Fruit fly (Drosophila melanogaster) whole organism, prepupa: ENCODE measurements around the gene CG1571.
A peak's percentile ranks its signal among the peaks of the same experiment; 100 is the strongest.

Experiments
- Blimp-1 ChIP-seq: fragments of 200-800 bp; sonication (Bioruptor generic); optimal IDR thresholded peaks from 3 replicates; lab custom pipeline; 2017; ENCODE audit warnings: missing biosample characterization, missing genetic modification characterization, mild to moderate bottlenecking, moderate library complexity, missing genetic modification reagents
- CG10631 ChIP-seq: fragments of 200-800 bp; sonication (Bioruptor generic); optimal IDR thresholded peaks from 2 replicates; lab custom pipeline; 2016; ENCODE audit warnings: missing biosample characterization, missing genetic modification characterization
- CG11902 ChIP-seq: fragments of 200-800 bp; sonication (Bioruptor generic); optimal IDR thresholded peaks from 3 replicates; lab custom pipeline; 2016; ENCODE audit warnings: missing biosample characterization, missing genetic modification characterization
- CG1621 ChIP-seq: fragments of 200-800 bp; sonication (Bioruptor generic); optimal IDR thresholded peaks from 3 replicates; lab custom pipeline; 2018; ENCODE audit warnings: missing biosample characterization, mild to moderate bottlenecking, missing genetic modification characterization
- CG3032 ChIP-seq: fragments of 200-800 bp; optimal IDR thresholded peaks from 2 replicates; lab custom pipeline; 2019; ENCODE audit warnings: missing biosample characterization, mild to moderate bottlenecking, missing genetic modification characterization, moderate library complexity
- CG32006 ChIP-seq: fragments of 200-800 bp; sonication (Bioruptor generic); optimal IDR thresholded peaks from 3 replicates; lab custom pipeline; 2017; ENCODE audit warnings: missing biosample characterization, mild to moderate bottlenecking, missing genetic modification characterization
- CG34406 ChIP-seq: fragments of 200-800 bp; sonication (Bioruptor generic); optimal IDR thresholded peaks from 3 replicates; lab custom pipeline; 2016; ENCODE audit warnings: missing biosample characterization, missing genetic modification characterization
- CG3919 ChIP-seq: fragments of 200-800 bp; sonication (Bioruptor generic); optimal IDR thresholded peaks from 3 replicates; lab custom pipeline; 2016; ENCODE audit warnings: missing biosample characterization, missing genetic modification characterization
- CG4318 ChIP-seq: fragments of 200-800 bp; sonication (Bioruptor generic); optimal IDR thresholded peaks from 3 replicates; lab custom pipeline; 2017; ENCODE audit warnings: missing biosample characterization, mild to moderate bottlenecking, missing genetic modification characterization
- CG6163 ChIP-seq: fragments of 200-800 bp; sonication (Bioruptor generic); IDR thresholded peaks from 3 replicates; pipeline ENCODE4 v1.3.6; 2022; ENCODE audit warnings: missing biosample characterization, missing genetic modification characterization
- CG6276 ChIP-seq: fragments of 200-800 bp; sonication (Bioruptor generic); optimal IDR thresholded peaks from 2 replicates; lab custom pipeline; 2017; ENCODE audit warnings: missing biosample characterization, mild to moderate bottlenecking, missing genetic modification characterization
- CG6792 ChIP-seq: fragments of 200-800 bp; sonication (Bioruptor generic); optimal IDR thresholded peaks from 3 replicates; lab custom pipeline; 2016; ENCODE audit warnings: missing biosample characterization, missing genetic modification characterization
- CG6808 ChIP-seq: fragments of 200-800 bp; sonication (Bioruptor generic); optimal IDR thresholded peaks from 3 replicates; lab custom pipeline; 2017; ENCODE audit warnings: missing biosample characterization, missing genetic modification characterization, mild to moderate bottlenecking, moderate library complexity, missing genetic modification reagents
- CG6854 ChIP-seq: fragments of 200-800 bp; sonication (Bioruptor generic); optimal IDR thresholded peaks from 2 replicates; lab custom pipeline; 2017; ENCODE audit warnings: missing biosample characterization, mild to moderate bottlenecking, missing genetic modification characterization
- CG8119 ChIP-seq: fragments of 200-800 bp; sonication (Bioruptor generic); IDR thresholded peaks from 3 replicates; pipeline ENCODE4 v1.3.6; 2022; ENCODE audit warnings: missing biosample characterization, missing genetic modification characterization
- CG8632 ChIP-seq: fragments of 200-800 bp; sonication (Bioruptor generic); optimal IDR thresholded peaks from 3 replicates; lab custom pipeline; 2016; ENCODE audit warnings: missing biosample characterization, missing genetic modification characterization
- Eip78C ChIP-seq: fragments of 200-800 bp; sonication (Bioruptor generic); peaks from one replicate; lab custom pipeline; 2016; ENCODE audit warnings: missing biosample characterization, missing genetic modification characterization
- Eip93F ChIP-seq: fragments of 200-800 bp; sonication (Bioruptor generic); optimal IDR thresholded peaks from 2 replicates; lab custom pipeline; 2016; ENCODE audit warnings: missing biosample characterization, mild to moderate bottlenecking, missing genetic modification characterization
- Ets96B ChIP-seq: fragments of 200-800 bp; optimal IDR thresholded peaks from 2 replicates; lab custom pipeline; 2019; ENCODE audit warnings: missing biosample characterization, mild to moderate bottlenecking, missing genetic modification characterization, moderate library complexity
- Gug ChIP-seq: fragments of 200-800 bp; sonication (Bioruptor generic); IDR thresholded peaks from 2 replicates; pipeline ENCODE4 v1.3.6; 2022; ENCODE audit warnings: missing biosample characterization, missing genetic modification characterization
- Hr38 ChIP-seq: sonication (Bioruptor generic); optimal IDR thresholded peaks from 2 replicates; lab custom pipeline; 2016; ENCODE audit warnings: missing biosample characterization, missing genetic modification characterization
- Met ChIP-seq: fragments of 200-800 bp; sonication (Bioruptor generic); optimal IDR thresholded peaks from 3 replicates; lab custom pipeline; 2016; ENCODE audit warnings: missing biosample characterization, missing genetic modification characterization
- OdsH ChIP-seq: fragments of 200-800 bp; sonication (Bioruptor generic); optimal IDR thresholded peaks from 3 replicates; lab custom pipeline; 2016; ENCODE audit warnings: missing biosample characterization, missing genetic modification characterization
- Smox ChIP-seq: fragments of 200-800 bp; sonication (Bioruptor generic); optimal IDR thresholded peaks from 3 replicates; lab custom pipeline; 2016; ENCODE audit warnings: missing biosample characterization, missing genetic modification characterization
- Sox14 ChIP-seq: fragments of 200-800 bp; sonication (Bioruptor generic); optimal IDR thresholded peaks from 3 replicates; lab custom pipeline; 2016; ENCODE audit warnings: missing biosample characterization, missing genetic modification characterization
- Sox15 ChIP-seq: fragments of 200-800 bp; sonication (Bioruptor generic); optimal IDR thresholded peaks from 3 replicates; lab custom pipeline; 2016; ENCODE audit warnings: missing biosample characterization, missing genetic modification characterization
- achi ChIP-seq: fragments of 200-800 bp; sonication (Bioruptor generic); optimal IDR thresholded peaks from 3 replicates; lab custom pipeline; 2016; ENCODE audit warnings: missing biosample characterization, missing genetic modification characterization
- cyc ChIP-seq: fragments of 200-800 bp; sonication (Bioruptor generic); optimal IDR thresholded peaks from 3 replicates; lab custom pipeline; 2016; ENCODE audit warnings: missing biosample characterization, missing genetic modification characterization
- dac ChIP-seq: fragments of 200-800 bp; sonication (Bioruptor generic); optimal IDR thresholded peaks from 2 replicates; lab custom pipeline; 2017; ENCODE audit warnings: missing biosample characterization, mild to moderate bottlenecking, missing genetic modification characterization
- dsx ChIP-seq: fragments of 200-800 bp; optimal IDR thresholded peaks from 3 replicates; lab custom pipeline; 2019; ENCODE audit warnings: missing biosample characterization, mild to moderate bottlenecking, missing genetic modification characterization, moderate library complexity; ENCODE audit not compliant: poor library complexity, severe bottlenecking
- eg ChIP-seq: fragments of 200-800 bp; sonication (Bioruptor generic); IDR thresholded peaks from 3 replicates; pipeline ENCODE4 v1.3.6; 2022; ENCODE audit warnings: missing biosample characterization, missing genetic modification characterization
- esn ChIP-seq: fragments of 200-800 bp; sonication (Bioruptor generic); optimal IDR thresholded peaks from 2 replicates; lab custom pipeline; 2016; ENCODE audit warnings: missing biosample characterization, mild to moderate bottlenecking, missing genetic modification characterization, moderate library complexity
- fd85E ChIP-seq: fragments of 200-800 bp; sonication (Bioruptor generic); optimal IDR thresholded peaks from 3 replicates; lab custom pipeline; 2016; ENCODE audit warnings: missing biosample characterization, missing genetic modification characterization
- lz ChIP-seq: fragments of 200-800 bp; sonication (Bioruptor generic); optimal IDR thresholded peaks from 3 replicates; lab custom pipeline; 2016; ENCODE audit warnings: missing biosample characterization, missing genetic modification characterization
- net ChIP-seq: fragments of 200-800 bp; sonication (Bioruptor generic); optimal IDR thresholded peaks from 3 replicates; lab custom pipeline; 2016; ENCODE audit warnings: missing biosample characterization, missing genetic modification characterization
- pdm3 ChIP-seq: fragments of 200-800 bp; sonication (Bioruptor generic); optimal IDR thresholded peaks from 3 replicates; lab custom pipeline; 2016; ENCODE audit warnings: missing biosample characterization, missing genetic modification characterization
- spab ChIP-seq: fragments of 200-800 bp; sonication (Bioruptor generic); optimal IDR thresholded peaks from 2 replicates; lab custom pipeline; 2017; ENCODE audit warnings: missing biosample characterization, mild to moderate bottlenecking, missing genetic modification characterization, missing genetic modification reagents
- svp ChIP-seq: fragments of 200-800 bp; sonication (Bioruptor generic); peaks from one replicate; lab custom pipeline; 2016; ENCODE audit warnings: missing biosample characterization, missing genetic modification characterization
- topi ChIP-seq: fragments of 200-800 bp; sonication (Bioruptor generic); optimal IDR thresholded peaks from 3 replicates; lab custom pipeline; 2016; ENCODE audit warnings: missing biosample characterization, missing genetic modification characterization
- vri ChIP-seq: fragments of 200-800 bp; sonication (Bioruptor generic); optimal IDR thresholded peaks from 3 replicates; lab custom pipeline; 2016; ENCODE audit warnings: missing biosample characterization, mild to moderate bottlenecking, missing genetic modification characterization

CG1571 gene

DNA sequence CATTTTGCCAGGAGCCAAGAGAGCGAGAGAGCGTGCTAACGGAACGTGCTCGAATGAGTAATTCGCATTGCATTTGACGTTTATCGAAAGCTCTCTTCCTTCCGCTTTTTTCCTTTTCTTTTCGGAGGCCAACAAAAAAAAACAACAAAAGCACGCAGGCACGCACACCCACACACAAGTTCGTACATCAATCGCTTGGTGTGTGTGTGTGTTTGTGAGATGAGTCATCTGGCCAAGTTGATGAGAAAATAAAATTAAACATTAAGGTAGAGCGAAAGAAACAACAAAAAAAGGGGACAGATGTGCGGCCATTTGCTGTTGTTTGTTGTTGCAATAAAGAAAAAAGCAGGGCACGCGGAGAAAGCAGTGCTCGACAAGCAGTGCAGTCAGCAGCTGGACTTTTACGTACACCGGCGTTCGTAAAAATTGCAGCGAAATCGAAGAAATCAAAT, 12.4 kb upstream of the CG1571 start (continued):
- TF ChIP-seq Hr38 (GFP tag; lab: Kevin White, UChicago) (no peak), CG11902 (GFP tag; lab: Kevin White, UChicago) (no peak), CG34406 (GFP tag; lab: Kevin White, UChicago) (peak; percentile 58), dac (GFP tag; lab: Kevin White, UChicago) (peak; percentile 43), CG6792 (GFP tag; lab: Kevin White, UChicago) (peak; percentile 32), achi (peak; percentile 72), Smox (GFP tag; lab: Kevin White, UChicago) (no peak), Met (GFP tag; lab: Kevin White, UChicago) (no peak), Eip93F (GFP tag; lab: Kevin White, UChicago) (peak; percentile 42), CG8632 (GFP tag; lab: Kevin White, UChicago) (peak; percentile 48), Eip78C (GFP tag; lab: Kevin White, UChicago) (peak; percentile 84), CG1621 (tag; lab: Kevin White, UChicago) (peak; percentile 45), cyc (no peak), Blimp-1 (GFP tag; lab: Kevin White, UChicago) (peak; percentile 64), esn (GFP tag; lab: Kevin White, UChicago) (peak; percentile 20), spab (GFP tag; lab: Kevin White, UChicago) (peak; percentile 63), Gug (0 out of 2 replicates have a peak, but pooled peaks have one; percentile 25), Sox14 (GFP tag; lab: Kevin White, UChicago) (peak; percentile 59), Ets96B (tag; lab: Kevin White, UChicago) (peak; percentile 11), topi (GFP tag; lab: Kevin White, UChicago) (peak; percentile 41), lz (no peak), CG4318 (no peak), CG6808 (GFP tag; lab: Kevin White, UChicago) (peak; percentile 81), fd85E (GFP tag; lab: Kevin White, UChicago) (no peak), CG6163 (peak; percentile 84), eg (GFP tag; lab: Robert Waterston, UW) (peak; percentile 88), CG6276 (GFP tag; lab: Kevin White, UChicago) (peak; percentile 62), vri (peak; percentile 80), dsx (GFP tag; lab: Kevin White, UChicago) (no peak)

DNA sequence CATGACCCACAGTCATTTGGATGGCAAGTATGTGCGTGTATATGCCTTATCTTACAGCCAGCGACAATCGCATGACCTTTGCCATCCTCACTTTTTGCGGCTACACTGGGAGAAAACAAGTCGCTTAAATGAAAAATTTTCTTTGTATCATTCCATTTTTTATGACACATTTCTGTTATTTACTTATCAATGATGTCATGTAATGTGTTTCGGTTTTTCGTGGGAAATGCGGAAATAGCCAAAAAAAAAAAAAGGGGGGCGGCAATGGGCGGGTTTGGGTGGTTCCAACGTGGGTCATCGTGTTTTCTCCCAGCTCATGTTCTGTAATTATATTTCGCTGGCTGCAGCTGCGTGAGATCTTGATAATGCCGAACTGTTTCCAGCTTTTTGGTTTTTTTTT, 4.5 kb downstream of the CG1571 start:
- TF ChIP-seq eg (GFP tag; lab: Robert Waterston, UW) = no peak
- no peak for TF ChIP-seq Smox (GFP tag; lab: Kevin White, UChicago)
- TF ChIP-seq svp (GFP tag; lab: Kevin White, UChicago) = peak; percentile 99
- TF ChIP-seq esn (GFP tag; lab: Kevin White, UChicago) = peak; percentile 6

DNA sequence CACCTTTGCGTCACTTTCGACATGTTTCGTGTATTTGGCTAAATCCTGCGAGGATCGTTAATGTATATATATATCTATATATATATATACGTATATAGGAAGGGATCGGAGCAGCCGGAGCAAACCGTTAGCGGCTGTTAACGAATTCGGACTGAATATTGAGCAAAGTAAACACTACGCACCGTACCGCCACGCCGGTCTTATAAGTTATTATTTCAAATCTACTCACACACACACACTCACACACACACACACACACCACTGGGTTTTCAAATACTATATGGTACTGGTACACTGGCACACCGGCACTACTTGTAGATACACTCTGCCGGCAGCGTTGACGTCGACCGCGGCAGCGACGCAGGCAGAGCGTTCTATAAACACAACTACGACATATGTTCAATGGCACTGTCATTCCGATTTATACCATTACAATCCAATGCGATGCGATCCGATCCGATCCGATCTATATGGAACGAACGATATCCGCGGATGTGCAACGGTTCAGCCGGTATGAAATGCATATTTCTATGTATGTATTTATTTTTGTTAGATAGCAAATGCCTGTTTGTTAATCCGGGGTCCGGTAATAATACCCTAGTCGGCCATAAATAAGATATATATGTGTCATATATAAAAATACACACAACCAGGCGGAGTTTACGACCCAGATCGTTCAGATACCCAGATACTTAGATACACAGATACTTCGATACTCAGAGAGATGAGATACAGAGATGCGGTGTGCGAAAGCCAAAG, 5.9 kb downstream of the CG1571 start, which contains the start of gene Ldsdh1:
Gene Ldsdh1 (minus strand): TSS at position 179 of the 759 bp plus-strand sequence.
- TF ChIP-seq Eip78C (GFP tag; lab: Kevin White, UChicago) = peak; percentile 1
- TF ChIP-seq fd85E (GFP tag; lab: Kevin White, UChicago) = no peak
- peak; percentile 28 for TF ChIP-seq svp (GFP tag; lab: Kevin White, UChicago)

DNA sequence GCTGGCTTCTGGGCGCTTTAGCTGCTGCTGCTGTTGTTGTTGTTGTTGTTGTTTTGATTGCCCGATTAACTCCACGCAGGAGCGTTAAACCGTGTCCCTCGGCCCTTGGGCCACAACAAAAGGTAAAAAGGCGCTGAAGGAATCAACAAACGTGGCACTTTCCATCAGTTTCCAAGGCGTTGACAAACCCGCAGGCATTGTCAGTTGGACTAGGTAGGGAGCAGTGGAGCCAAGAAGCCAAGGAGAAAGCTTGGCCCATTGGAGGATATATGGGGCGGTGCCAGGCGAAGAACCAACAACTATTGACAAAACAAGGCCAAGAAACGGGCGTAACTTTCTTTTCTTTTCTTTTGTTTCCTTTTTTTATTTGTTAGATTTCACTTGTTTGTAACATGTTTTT, 11.4 kb downstream of the CG1571 start, which contains the start of gene CG2256:
Gene CG2256 (minus strand): TSS at position 101 of the 400 bp plus-strand sequence.
- no peak for TF ChIP-seq net (GFP tag; lab: Kevin White, UChicago)
- TF ChIP-seq CG6792 (GFP tag; lab: Kevin White, UChicago) = no peak
- no peak for TF ChIP-seq CG3919 (GFP tag; lab: Kevin White, UChicago)
- no peak for TF ChIP-seq CG8119
- TF ChIP-seq Hr38 (GFP tag; lab: Kevin White, UChicago) = no peak
- TF ChIP-seq Sox15 (GFP tag; lab: Kevin White, UChicago) = no peak
- no peak for TF ChIP-seq OdsH (GFP tag; lab: Kevin White, UChicago)
- no peak for TF ChIP-seq CG6854 (GFP tag; lab: Kevin White, UChicago)
- TF ChIP-seq CG3032 (tag; lab: Kevin White, UChicago) = no peak
- TF ChIP-seq CG32006 = no peak
- TF ChIP-seq pdm3 (GFP tag; lab: Kevin White, UChicago) = no peak
- TF ChIP-seq fd85E (GFP tag; lab: Kevin White, UChicago) = no peak
- no peak for TF ChIP-seq Ets96B (tag; lab: Kevin White, UChicago)
- TF ChIP-seq Gug = no peak
- TF ChIP-seq CG10631 (GFP tag; lab: Kevin White, UChicago) = no peak
- TF ChIP-seq Met (GFP tag; lab: Kevin White, UChicago) = no peak
